In genomic region chr2L:20416754-20417563, dm6 we compare ENCODE assay signal across 5 fruit fly cellular contexts.
TF ChIP-seq lines count a peak whose summit lies in the region.

TSS of gene CG10949 (minus strand) at chr2L:20416918.
TSS of gene Arpc2 (plus strand) at chr2L:20417057.

- no peak for TF ChIP-seq CTCF in whole organism, embryonic (GFP tag; optimal IDR thresholded peaks at IDR 0.05; lab: Kevin White, UChicago)

TF ChIP-seq in whole organism, adult, 20 proteins besides CTCF, POLR2A, EP300 and RAD21 (continues in another document):
- TF ChIP-seq CG12768 (GFP tag; optimal IDR thresholded peaks at IDR 0.05; lab: Kevin White, UChicago) (peak; percentile 31), tj (GFP tag; optimal IDR thresholded peaks at IDR 0.05; lab: Kevin White, UChicago) (peak; percentile 92), CG1620 (GFP tag; optimal IDR thresholded peaks at IDR 0.05; lab: Kevin White, UChicago) (peak; percentile 54), bab1 (GFP tag; optimal IDR thresholded peaks at IDR 0.05; lab: Kevin White, UChicago) (no peak), CG33017 (tag; optimal IDR thresholded peaks at IDR 0.05; lab: Kevin White, UChicago) (peak; percentile 75), CG11617 (GFP tag; optimal IDR thresholded peaks at IDR 0.05; lab: Kevin White, UChicago) (peak; percentile 67), CG5204 (GFP tag; optimal IDR thresholded peaks at IDR 0.05; lab: Kevin White, UChicago) (peak; percentile 56), ovo (GFP tag; optimal IDR thresholded peaks at IDR 0.05; lab: Kevin White, UChicago) (peak; percentile 47), Crg-1 (GFP tag; optimal IDR thresholded peaks at IDR 0.05; lab: Kevin White, UChicago) (peak; percentile 59), Clk (GFP tag; optimal IDR thresholded peaks at IDR 0.05; lab: Kevin White, UChicago) (peak; percentile 30), CG14711 (tag; optimal IDR thresholded peaks at IDR 0.05; lab: Kevin White, UChicago) (peak; percentile 72), toe (GFP tag; optimal IDR thresholded peaks at IDR 0.05; lab: Kevin White, UChicago) (peak; percentile 67), pad (GFP tag; optimal IDR thresholded peaks at IDR 0.05; lab: Kevin White, UChicago) (no peak), CG7101 (tag; optimal IDR thresholded peaks at IDR 0.05; lab: Kevin White, UChicago) (peak; percentile 74), kay (GFP tag; lab: Kevin White, UChicago; ENCODE audit: borderline replicate concordance) (peak; percentile 97), Mnt (GFP tag; optimal IDR thresholded peaks at IDR 0.05; lab: Kevin White, UChicago) (peak; percentile 92), Hr96 (GFP tag; optimal IDR thresholded peaks at IDR 0.05; lab: Kevin White, UChicago) (no peak), cic (GFP tag; optimal IDR thresholded peaks at IDR 0.05; lab: Kevin White, UChicago) (peak; percentile 45)

TF ChIP-seq in whole organism, embryonic, 481 proteins besides CTCF, POLR2A, EP300 and RAD21 (continues in another document):
- TF ChIP-seq Fer3 (tag; optimal IDR thresholded peaks at IDR 0.05; lab: Kevin White, UChicago) (peak; percentile 44), Stat92E (GFP tag; optimal IDR thresholded peaks at IDR 0.05; lab: Kevin White, UChicago) (no peak), ftz-f1 (GFP tag; optimal IDR thresholded peaks at IDR 0.05; lab: Kevin White, UChicago) (no peak), sens-2 (GFP tag; IDR thresholded peaks at IDR 0.05; lab: Robert Waterston, UW) (no peak), Scr (GFP tag; IDR thresholded peaks at IDR 0.05; lab: Robert Waterston, UW; ENCODE audit: partially characterized antibody) (peak; percentile 67), CG8388 (GFP tag; optimal IDR thresholded peaks at IDR 0.05; lab: Kevin White, UChicago) (peak; percentile 29), cas (GFP tag; IDR thresholded peaks at IDR 0.05; lab: Robert Waterston, UW) (no peak), cato (GFP tag; optimal IDR thresholded peaks at IDR 0.05; lab: Kevin White, UChicago; ENCODE audit: borderline replicate concordance) (no peak), NK7.1 (GFP tag; optimal IDR thresholded peaks at IDR 0.05; lab: Kevin White, UChicago) (no peak), bbx (GFP tag; IDR thresholded peaks at IDR 0.05; lab: Robert Waterston, UW; ENCODE audit: partially characterized antibody) (peak; percentile 57; the same call in 1 of the 2 replicates), CG9215 (GFP tag; IDR thresholded peaks at IDR 0.05; lab: Robert Waterston, UW) (peak; percentile 72), yki (optimal IDR thresholded peaks at IDR 0.05; lab: Kevin White, UChicago) (no peak), sisA (GFP tag; IDR thresholded peaks at IDR 0.05; lab: Robert Waterston, UW) (peak; percentile 11; the same call in 1 of the 2 replicates), row (GFP tag; IDR thresholded peaks at IDR 0.05; lab: Robert Waterston, UW) (peak; percentile 86), CG18011 (GFP tag; optimal IDR thresholded peaks at IDR 0.05; lab: Kevin White, UChicago) (no peak), cg (GFP tag; optimal IDR thresholded peaks at IDR 0.05; lab: Kevin White, UChicago) (peak; percentile 96), CG1647 (GFP tag; optimal IDR thresholded peaks at IDR 0.05; lab: Kevin White, UChicago) (no peak), Atf6 (GFP tag; IDR thresholded peaks at IDR 0.05; lab: Robert Waterston, UW) (no peak)

TF ChIP-seq in whole organism, prepupa, 60 proteins besides CTCF, POLR2A, EP300 and RAD21 (continues in another document):
- TF ChIP-seq CG3032 (tag; optimal IDR thresholded peaks at IDR 0.05; lab: Kevin White, UChicago) (peak; percentile 67), Sox14 (GFP tag; optimal IDR thresholded peaks at IDR 0.05; lab: Kevin White, UChicago) (no peak), Met (GFP tag; optimal IDR thresholded peaks at IDR 0.05; lab: Kevin White, UChicago) (peak; percentile 39), CG34406 (GFP tag; optimal IDR thresholded peaks at IDR 0.05; lab: Kevin White, UChicago) (peak; percentile 18), Lpt (GFP tag; optimal IDR thresholded peaks at IDR 0.05; lab: Kevin White, UChicago) (peak; percentile 5), CG7368 (GFP tag; optimal IDR thresholded peaks at IDR 0.05; lab: Kevin White, UChicago) (no peak), topi (GFP tag; optimal IDR thresholded peaks at IDR 0.05; lab: Kevin White, UChicago) (no peak), cyc (GFP tag; optimal IDR thresholded peaks at IDR 0.05; lab: Kevin White, UChicago) (no peak), pdm3 (GFP tag; optimal IDR thresholded peaks at IDR 0.05; lab: Kevin White, UChicago) (peak; percentile 23), Hr4 (GFP tag; optimal IDR thresholded peaks at IDR 0.05; lab: Kevin White, UChicago) (peak; percentile 8), Eip93F (GFP tag; optimal IDR thresholded peaks at IDR 0.05; lab: Kevin White, UChicago) (no peak), dsx (GFP tag; optimal IDR thresholded peaks at IDR 0.05; lab: Kevin White, UChicago; ENCODE audit: poor library complexity, severe bottlenecking) (no peak), dac (GFP tag; optimal IDR thresholded peaks at IDR 0.05; lab: Kevin White, UChicago) (no peak), Eip78C (GFP tag; lab: Kevin White, UChicago) (peak; percentile 32), OdsH (GFP tag; optimal IDR thresholded peaks at IDR 0.05; lab: Kevin White, UChicago) (peak; percentile 54), CG8319 (GFP tag; optimal IDR thresholded peaks at IDR 0.05; lab: Kevin White, UChicago) (no peak), CG9139 (GFP tag; optimal IDR thresholded peaks at IDR 0.05; lab: Kevin White, UChicago) (no peak), CG8632 (GFP tag; optimal IDR thresholded peaks at IDR 0.05; lab: Kevin White, UChicago) (peak; percentile 1), CG16779 (tag; optimal IDR thresholded peaks at IDR 0.05; lab: Kevin White, UChicago) (no peak), achi (GFP tag; optimal IDR thresholded peaks at IDR 0.05; lab: Kevin White, UChicago) (peak; percentile 51)

TF ChIP-seq in whole organism, pupa, 21 proteins besides CTCF, POLR2A, EP300 and RAD21 (continues in another document):
- TF ChIP-seq Snoo (tag; optimal IDR thresholded peaks at IDR 0.05; lab: Kevin White, UChicago) (peak; percentile 26), CG14655 (GFP tag; optimal IDR thresholded peaks at IDR 0.05; lab: Kevin White, UChicago) (no peak), fd96Ca (GFP tag; IDR thresholded peaks at IDR 0.05; lab: Robert Waterston, UW) (no peak), CG34367 (tag; optimal IDR thresholded peaks at IDR 0.05; lab: Kevin White, UChicago) (no peak), CG17806 (tag; optimal IDR thresholded peaks at IDR 0.05; lab: Kevin White, UChicago) (peak; percentile 48), CG32121 (GFP tag; IDR thresholded peaks at IDR 0.05; lab: Robert Waterston, UW) (peak; percentile 32), gl (tag; optimal IDR thresholded peaks at IDR 0.05; lab: Kevin White, UChicago) (no peak), Pif1B (GFP tag; optimal IDR thresholded peaks at IDR 0.05; lab: Kevin White, UChicago) (no peak), CG8301 (tag; optimal IDR thresholded peaks at IDR 0.05; lab: Kevin White, UChicago) (peak; percentile 33), CG9948 (tag; optimal IDR thresholded peaks at IDR 0.05; lab: Kevin White, UChicago) (peak; percentile 51), CG15710 (tag; optimal IDR thresholded peaks at IDR 0.05; lab: Kevin White, UChicago) (peak; percentile 56), CG4496 (GFP tag; IDR thresholded peaks at IDR 0.05; lab: Robert Waterston, UW) (peak; percentile 37; the same call in 1 of the 3 replicates), CG12605 (GFP tag; IDR thresholded peaks at IDR 0.05; lab: Robert Waterston, UW) (0 out of 2 replicates have a peak, but pooled peaks have one; percentile 14), Ets98B (GFP tag; IDR thresholded peaks at IDR 0.05; lab: Robert Waterston, UW) (peak; percentile 18; the same call in 1 of the 2 replicates), CG8159 (tag; optimal IDR thresholded peaks at IDR 0.05; lab: Kevin White, UChicago) (peak; percentile 56), EcR (GFP tag; optimal IDR thresholded peaks at IDR 0.05; lab: Kevin White, UChicago) (peak; percentile 39), CG13204 (GFP tag; optimal IDR thresholded peaks at IDR 0.05; lab: Kevin White, UChicago) (peak; percentile 76), rn (GFP tag; IDR thresholded peaks at IDR 0.05; lab: Robert Waterston, UW) (0 out of 2 replicates have a peak, but pooled peaks have one; percentile 14), CG10348 (GFP tag; IDR thresholded peaks at IDR 0.05; lab: Robert Waterston, UW) (no peak), D1 (tag; optimal IDR thresholded peaks at IDR 0.05; lab: Kevin White, UChicago) (no peak)

TF ChIP-seq in whole organism, wandering third instar larva, 38 proteins besides CTCF, POLR2A, EP300 and RAD21 (continues in another document):
- TF ChIP-seq CG9705 (GFP tag; optimal IDR thresholded peaks at IDR 0.05; lab: Kevin White, UChicago) (peak; percentile 27), jim (GFP tag; optimal IDR thresholded peaks at IDR 0.05; lab: Kevin White, UChicago) (no peak), dl (GFP tag; optimal IDR thresholded peaks at IDR 0.05; lab: Kevin White, UChicago; ENCODE audit: insufficient read depth in 1 of 2, partially characterized antibody in 2 of 2) (peak; percentile 40 to 73), Mio (GFP tag; optimal IDR thresholded peaks at IDR 0.05; lab: Kevin White, UChicago) (no peak), br (GFP tag; optimal IDR thresholded peaks at IDR 0.05; lab: Kevin White, UChicago) (peak; percentile 11), Dfd (GFP tag; optimal IDR thresholded peaks at IDR 0.05; lab: Kevin White, UChicago) (no peak), usp (GFP tag; optimal IDR thresholded peaks at IDR 0.05; lab: Kevin White, UChicago) (no peak), Hr83 (GFP tag; optimal IDR thresholded peaks at IDR 0.05; lab: Kevin White, UChicago; ENCODE audit: poor library complexity, severe bottlenecking) (peak; percentile 71), psq (GFP tag; optimal IDR thresholded peaks at IDR 0.05; lab: Kevin White, UChicago) (peak; percentile 2), CrebA (GFP tag; optimal IDR thresholded peaks at IDR 0.05; lab: Kevin White, UChicago; ENCODE audit: borderline replicate concordance) (no peak), N (GFP tag; optimal IDR thresholded peaks at IDR 0.05; lab: Kevin White, UChicago) (peak; percentile 62), tai (GFP tag; optimal IDR thresholded peaks at IDR 0.05; lab: Kevin White, UChicago) (no peak), Vsx2 (GFP tag; optimal IDR thresholded peaks at IDR 0.05; lab: Kevin White, UChicago; ENCODE audit: partially characterized antibody) (no peak), Rel (GFP tag; optimal IDR thresholded peaks at IDR 0.05; lab: Kevin White, UChicago) (no peak), Rel (tag; optimal IDR thresholded peaks at IDR 0.05; lab: Kevin White, UChicago) (peak; percentile 7), fru (GFP tag; optimal IDR thresholded peaks at IDR 0.05; lab: Kevin White, UChicago) (peak; percentile 12), Sp1 (GFP tag; optimal IDR thresholded peaks at IDR 0.05; lab: Kevin White, UChicago) (peak; percentile 14), HLH106 (tag; optimal IDR thresholded peaks at IDR 0.05; lab: Kevin White, UChicago) (peak; percentile 78), foxo (GFP tag; optimal IDR thresholded peaks at IDR 0.05; lab: Kevin White, UChicago) (peak in 1 of 2 experiments; percentile 55), lola (GFP tag; optimal IDR thresholded peaks at IDR 0.05; lab: Kevin White, UChicago) (no peak), OdsH (GFP tag; optimal IDR thresholded peaks at IDR 0.05; lab: Kevin White, UChicago) (peak; percentile 4), Abd-B (GFP tag; optimal IDR thresholded peaks at IDR 0.05; lab: Kevin White, UChicago) (no peak)
